Worm (Caenorhabditis elegans) whole organism, L2 larva: ENCODE results near the gene txt-18.

Experiments used
- C34F6.9 ChIP-seq: fragments of 150-350 bp; optimal IDR thresholded peaks from 2 replicates; lab custom pipeline; 2014; ENCODE audit warnings: missing biosample characterization, missing genetic modification characterization
- F13H6.1 ChIP-seq: sonication (generic microtip); optimal IDR thresholded peaks from 2 replicates; lab custom pipeline; 2016; ENCODE audit warnings: missing genetic modification characterization, missing compliant biosample characterization
- R02D3.7 ChIP-seq: fragments of 150-350 bp; optimal IDR thresholded peaks from 2 replicates; lab custom pipeline; 2014; ENCODE audit warnings: missing biosample characterization, missing genetic modification characterization
- Y55F3AM.14 ChIP-seq: fragments of 200-800 bp; sonication (Bioruptor generic); optimal IDR thresholded peaks from 2 replicates; lab custom pipeline; 2018; ENCODE audit warnings: mild to moderate bottlenecking, missing genetic modification characterization, missing compliant biosample characterization
- ZK546.5 ChIP-seq: sonication (generic microtip); optimal IDR thresholded peaks from 2 replicates; lab custom pipeline; 2017; ENCODE audit warnings: missing biosample characterization, missing genetic modification characterization
- alr-1 ChIP-seq: fragments of 150-350 bp; optimal IDR thresholded peaks from 2 replicates; lab custom pipeline; 2014; ENCODE audit warnings: missing biosample characterization, missing genetic modification characterization
- aly-2 ChIP-seq: fragments of 150-350 bp; optimal IDR thresholded peaks from 2 replicates; lab custom pipeline; 2014; ENCODE audit warnings: missing biosample characterization, missing genetic modification characterization
- ama-1 ChIP-seq: fragments of 150-350 bp; optimal IDR thresholded peaks from 2 replicates; lab custom pipeline; 2018; ENCODE audit warnings: inconsistent platforms
- blmp-1 ChIP-seq: sonication (generic microtip); optimal IDR thresholded peaks from 2 replicates; lab custom pipeline; 2017; ENCODE audit warnings: missing genetic modification characterization, mild to moderate bottlenecking, missing compliant biosample characterization, antibody characterized with exemption, moderate library complexity; ENCODE audit not compliant: insufficient read depth
- ceh-16 ChIP-seq: fragments of 150-350 bp; optimal IDR thresholded peaks from 2 replicates; lab custom pipeline; 2014; ENCODE audit warnings: missing biosample characterization, missing genetic modification characterization
- ceh-82 ChIP-seq: fragments of 150-350 bp; optimal IDR thresholded peaks from 2 replicates; lab custom pipeline; 2014; ENCODE audit warnings: missing biosample characterization, missing genetic modification characterization
- crh-2 ChIP-seq: sonication (generic microtip); optimal IDR thresholded peaks from 2 replicates; lab custom pipeline; 2017; ENCODE audit warnings: missing biosample characterization, missing genetic modification characterization
- dmd-4 ChIP-seq: sonication (generic microtip); optimal IDR thresholded peaks from 2 replicates; lab custom pipeline; 2017; ENCODE audit warnings: missing biosample characterization, missing genetic modification characterization
- egl-27 ChIP-seq: sonication (generic microtip); optimal IDR thresholded peaks from 3 replicates; lab custom pipeline; 2017; ENCODE audit warnings: missing biosample characterization, missing genetic modification reagents, missing genetic modification characterization
- elt-1 ChIP-seq: fragments of 150-350 bp; optimal IDR thresholded peaks from 2 replicates; lab custom pipeline; 2014; ENCODE audit warnings: missing biosample characterization, missing genetic modification characterization
- elt-3 ChIP-seq: sonication (generic microtip); optimal IDR thresholded peaks from 2 replicates; lab custom pipeline; 2017; ENCODE audit warnings: missing biosample characterization, missing genetic modification characterization
- fos-1 ChIP-seq: fragments of 150-350 bp; optimal IDR thresholded peaks from 2 replicates; lab custom pipeline; 2014; ENCODE audit warnings: missing biosample characterization, missing genetic modification characterization
- gmeb-1 ChIP-seq: fragments of 150-350 bp; optimal IDR thresholded peaks from 2 replicates; lab custom pipeline; 2014; ENCODE audit warnings: missing biosample characterization, missing genetic modification characterization
- lin-11 ChIP-seq: fragments of 150-350 bp; sonication (generic microtip); optimal IDR thresholded peaks from 2 replicates; lab custom pipeline; 2014; ENCODE audit warnings: missing biosample characterization, missing genetic modification characterization, inconsistent platforms, mixed read lengths
- lin-13 ChIP-seq: fragments of 150-350 bp; optimal IDR thresholded peaks from 2 replicates; lab custom pipeline; 2014; ENCODE audit warnings: missing biosample characterization, missing genetic modification reagents, missing genetic modification characterization
- lin-39 ChIP-seq: fragments of 150-350 bp; optimal IDR thresholded peaks from 2 replicates; lab custom pipeline; 2014; ENCODE audit warnings: missing biosample characterization, missing genetic modification reagents, missing genetic modification characterization
- lsy-2 ChIP-seq, 2 experiments: fragments of 150-350 bp in 1 of 2; sonication (generic microtip) in 1 of 2; optimal IDR thresholded peaks; 2 replicates each; lab custom pipeline; 2014 to 2017; ENCODE audit warnings: missing biosample characterization in 2 of 2, missing genetic modification characterization in 2 of 2
- mab-5 ChIP-seq: fragments of 150-350 bp; optimal IDR thresholded peaks from 2 replicates; lab custom pipeline; 2014; ENCODE audit warnings: missing biosample characterization, missing genetic modification characterization
- mbf-1 ChIP-seq: sonication (generic microtip); optimal IDR thresholded peaks from 2 replicates; lab custom pipeline; 2017; ENCODE audit warnings: missing biosample characterization, missing genetic modification characterization
- mdl-1 ChIP-seq, 2 experiments: fragments of 150-350 bp in 1 of 2; sonication (generic microtip) in 1 of 2; optimal IDR thresholded peaks; 2 replicates each; lab custom pipeline; 2017; ENCODE audit warnings: missing biosample characterization in 2 of 2, missing genetic modification characterization in 2 of 2
- nhr-10 ChIP-seq: sonication (generic microtip); optimal IDR thresholded peaks from 2 replicates; lab custom pipeline; 2017; ENCODE audit warnings: missing biosample characterization, missing genetic modification characterization
- nhr-11 ChIP-seq: fragments of 150-350 bp; optimal IDR thresholded peaks from 2 replicates; lab custom pipeline; 2014; ENCODE audit warnings: missing biosample characterization, missing genetic modification characterization
- nhr-12 ChIP-seq: fragments of 150-350 bp; optimal IDR thresholded peaks from 2 replicates; lab custom pipeline; 2014; ENCODE audit warnings: missing biosample characterization, missing genetic modification characterization
- nhr-129 ChIP-seq: fragments of 150-350 bp; optimal IDR thresholded peaks from 2 replicates; lab custom pipeline; 2014; ENCODE audit warnings: missing biosample characterization, missing genetic modification characterization
- nhr-21 ChIP-seq: fragments of 150-350 bp; optimal IDR thresholded peaks from 2 replicates; lab custom pipeline; 2014; ENCODE audit warnings: missing biosample characterization, missing genetic modification characterization
- nhr-23 ChIP-seq: fragments of 150-350 bp; optimal IDR thresholded peaks from 2 replicates; lab custom pipeline; 2014; ENCODE audit warnings: missing biosample characterization, missing genetic modification reagents, missing genetic modification characterization
- nhr-237 ChIP-seq: fragments of 150-350 bp; optimal IDR thresholded peaks from 2 replicates; lab custom pipeline; 2014; ENCODE audit warnings: missing biosample characterization, missing genetic modification characterization
- nhr-25 ChIP-seq: fragments of 150-350 bp; sonication (generic microtip); optimal IDR thresholded peaks from 3 replicates; lab custom pipeline; 2014; ENCODE audit warnings: missing biosample characterization, missing genetic modification characterization
- nhr-6 ChIP-seq: fragments of 150-350 bp; optimal IDR thresholded peaks from 2 replicates; lab custom pipeline; 2014; ENCODE audit warnings: missing biosample characterization, missing genetic modification characterization
- nhr-77 ChIP-seq: fragments of 150-350 bp; optimal IDR thresholded peaks from 2 replicates; lab custom pipeline; 2014; ENCODE audit warnings: missing biosample characterization, missing genetic modification characterization
- peb-1 ChIP-seq: fragments of 150-350 bp; optimal IDR thresholded peaks from 2 replicates; lab custom pipeline; 2014; ENCODE audit warnings: missing biosample characterization, missing genetic modification characterization
- sem-4 ChIP-seq: fragments of 150-350 bp; optimal IDR thresholded peaks from 2 replicates; lab custom pipeline; 2014; ENCODE audit warnings: missing biosample characterization, missing genetic modification reagents, missing genetic modification characterization
- skn-1 ChIP-seq: sonication (generic microtip); optimal IDR thresholded peaks from 2 replicates; lab custom pipeline; 2017; ENCODE audit warnings: missing biosample characterization, missing genetic modification characterization
- sma-3 ChIP-seq: sonication (generic microtip); optimal IDR thresholded peaks from 2 replicates; lab custom pipeline; 2016; ENCODE audit warnings: missing genetic modification reagents, missing genetic modification characterization, missing compliant biosample characterization
- sma-9 ChIP-seq, 2 experiments: fragments of 150-350 bp in 1 of 2; sonication (generic microtip) in 1 of 2; optimal IDR thresholded peaks; 2 replicates each; lab custom pipeline; 2014 to 2016; ENCODE audit warnings: missing genetic modification characterization in 2 of 2, mild to moderate bottlenecking in 1 of 2, missing biosample characterization in 1 of 2, missing compliant biosample characterization in 1 of 2, missing genetic modification reagents in 1 of 2, moderate library complexity in 1 of 2
- snpc-4 ChIP-seq: fragments of 150-350 bp; optimal IDR thresholded peaks from 2 replicates; lab custom pipeline; 2014; ENCODE audit warnings: missing biosample characterization, missing genetic modification characterization
- unc-39 ChIP-seq: fragments of 150-350 bp; optimal IDR thresholded peaks from 2 replicates; lab custom pipeline; 2014; ENCODE audit warnings: missing biosample characterization, missing genetic modification characterization
- unc-55 ChIP-seq: fragments of 150-350 bp; sonication (generic microtip); optimal IDR thresholded peaks from 3 replicates; lab custom pipeline; 2014; ENCODE audit warnings: missing biosample characterization, missing genetic modification reagents, missing genetic modification characterization
- unc-62 ChIP-seq: fragments of 150-350 bp; optimal IDR thresholded peaks from 2 replicates; lab custom pipeline; 2014; ENCODE audit warnings: missing biosample characterization, missing genetic modification reagents, missing genetic modification characterization
- zag-1 ChIP-seq: fragments of 150-350 bp; optimal IDR thresholded peaks from 2 replicates; lab custom pipeline; 2014; ENCODE audit warnings: missing biosample characterization, missing genetic modification characterization
- ztf-1 ChIP-seq: fragments of 200-800 bp; sonication (Bioruptor generic); conservative IDR thresholded peaks from 2 replicates; pipeline ENCODE4 v1.3.6; 2022; ENCODE audit warnings: missing genetic modification characterization, missing compliant biosample characterization
- ztf-11 ChIP-seq: sonication (generic microtip); optimal IDR thresholded peaks from 2 replicates; lab custom pipeline; 2017; ENCODE audit warnings: missing biosample characterization, missing genetic modification characterization
- ztf-4 ChIP-seq: fragments of 150-350 bp; optimal IDR thresholded peaks from 2 replicates; lab custom pipeline; 2014; ENCODE audit warnings: missing biosample characterization, missing genetic modification characterization

txt-18 gene

DNA sequence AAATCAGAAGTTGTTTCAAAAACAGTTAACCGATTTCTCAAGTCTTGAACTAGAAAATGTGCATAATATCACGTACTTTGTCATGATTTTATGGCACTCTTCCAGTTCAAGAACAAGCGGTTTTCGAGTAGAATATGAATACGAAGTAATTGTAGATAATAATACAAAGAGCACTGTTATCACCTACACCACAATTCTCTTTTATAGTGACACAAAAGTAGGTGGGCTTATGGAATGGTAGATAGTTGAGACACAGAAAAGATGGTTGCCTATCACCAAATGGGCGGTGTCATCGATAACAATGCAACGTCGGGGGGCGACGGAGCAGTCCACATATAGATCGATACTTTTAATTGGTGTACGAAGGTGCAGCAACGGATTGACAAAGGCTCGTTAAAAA lies 15.2 kb upstream of the txt-18 start:
- peak; percentile 43 for TF ChIP-seq crh-2
- no peak for TF ChIP-seq nhr-237 (tag; lab: Kevin White, UChicago)
- peak; percentile 95 for TF ChIP-seq fos-1 (tag; lab: Kevin White, UChicago)
- no peak for TF ChIP-seq elt-1 (tag; lab: Kevin White, UChicago)
- TF ChIP-seq skn-1: peak; percentile 33
- peak; percentile 43 for TF ChIP-seq gmeb-1 (tag; lab: Kevin White, UChicago)
- peak; percentile 17 for TF ChIP-seq sma-9 (GFP tag; optimal IDR thresholded peaks at IDR 0.05; lab: Kevin White, UChicago)
- TF ChIP-seq sma-9 (tag; optimal IDR thresholded peaks at IDR 0.05; lab: Kevin White, UChicago): no peak
- no peak for TF ChIP-seq ztf-11 (tag; lab: Kevin White, UChicago)

DNA sequence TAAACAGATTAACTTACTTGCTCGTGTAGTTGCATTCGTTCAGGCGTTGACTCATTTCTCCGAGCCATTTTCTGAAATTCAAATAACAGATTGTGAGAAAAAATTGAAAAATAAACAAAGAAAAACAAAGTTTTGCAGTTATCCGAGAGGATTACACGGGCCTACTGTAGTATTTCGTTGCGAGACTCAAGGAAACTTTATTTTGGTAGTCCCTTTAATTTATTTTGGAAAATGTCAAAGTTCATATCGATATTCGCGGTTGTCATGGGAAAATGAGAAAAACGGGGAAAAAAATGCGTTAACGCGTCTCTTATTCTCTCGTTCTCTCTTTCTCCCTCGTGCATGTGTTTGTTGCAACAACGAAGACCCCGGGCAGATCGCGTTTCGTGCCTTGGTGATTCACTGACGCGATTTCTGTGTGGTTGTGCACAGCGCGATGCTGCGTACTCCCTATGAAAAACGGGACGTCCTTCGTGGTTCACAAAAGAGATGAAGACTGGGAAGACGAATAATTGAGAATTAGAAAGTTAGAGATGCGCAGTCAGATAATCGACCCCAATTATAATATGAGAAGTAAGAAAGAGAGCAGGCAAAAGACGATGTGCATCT lies 12.5 kb upstream of the txt-18 start, which contains the start of gene set-4:
TSS of gene set-4 (minus strand) at position 120 of the 609 bp plus-strand sequence.
- TF ChIP-seq blmp-1 (tag; lab: Kevin White, UChicago): peak; percentile 54
- no peak for TF ChIP-seq nhr-23 (tag; lab: Kevin White, UChicago)
- TF ChIP-seq crh-2: peak; percentile 97
- TF ChIP-seq nhr-237 (tag; lab: Kevin White, UChicago): peak; percentile 20
- TF ChIP-seq skn-1: no peak
- TF ChIP-seq fos-1 (tag; lab: Kevin White, UChicago): peak; percentile 96
- TF ChIP-seq mbf-1 (tag; lab: Kevin White, UChicago): no peak
- TF ChIP-seq peb-1 (tag; lab: Kevin White, UChicago): no peak
- peak; percentile 26 for TF ChIP-seq ama-1 (lab: Kevin White, UChicago)
- TF ChIP-seq Y55F3AM.14: peak; percentile 78
- TF ChIP-seq mab-5: peak; percentile 84
- peak; percentile 27 for TF ChIP-seq ZK546.5 (tag; lab: Kevin White, UChicago)
- TF ChIP-seq lin-39 (tag; lab: Kevin White, UChicago): no peak
- TF ChIP-seq nhr-77 (tag; lab: Kevin White, UChicago): peak; percentile 68
- peak; percentile 88 for TF ChIP-seq snpc-4 (tag; lab: Kevin White, UChicago)
- peak; percentile 91 for TF ChIP-seq ceh-16 (tag; lab: Kevin White, UChicago)
- TF ChIP-seq sma-9 (GFP tag; optimal IDR thresholded peaks at IDR 0.05; lab: Kevin White, UChicago): peak; percentile 92
- no peak for TF ChIP-seq sma-9 (tag; optimal IDR thresholded peaks at IDR 0.05; lab: Kevin White, UChicago)
- TF ChIP-seq dmd-4 (tag; lab: Kevin White, UChicago): no peak
- no peak for TF ChIP-seq alr-1 (tag; lab: Kevin White, UChicago)
- TF ChIP-seq lin-11 (tag; lab: Kevin White, UChicago): peak; percentile 89
- TF ChIP-seq ztf-11 (tag; lab: Kevin White, UChicago): peak; percentile 61
- peak; percentile 92 for TF ChIP-seq F13H6.1 (tag; lab: Kevin White, UChicago)
- peak; percentile 90 to 95 for TF ChIP-seq lsy-2 (tag; optimal IDR thresholded peaks at IDR 0.05; lab: Kevin White, UChicago)
- TF ChIP-seq unc-39 (tag; lab: Kevin White, UChicago): no peak
- TF ChIP-seq mdl-1 (tag; optimal IDR thresholded peaks at IDR 0.05; lab: Kevin White, UChicago): peak; percentile 18 to 91
- TF ChIP-seq nhr-21 (tag; lab: Kevin White, UChicago): peak; percentile 87
- TF ChIP-seq C34F6.9 (tag; lab: Kevin White, UChicago): peak; percentile 98
- peak; percentile 96 for TF ChIP-seq unc-55 (GFP tag; lab: Kevin White, UChicago)
- TF ChIP-seq sem-4: peak; percentile 93
- peak; percentile 90 for TF ChIP-seq gmeb-1 (tag; lab: Kevin White, UChicago)
- TF ChIP-seq aly-2: no peak
- peak; percentile 59 for TF ChIP-seq unc-62 (GFP tag; lab: Kevin White, UChicago)
- no peak for TF ChIP-seq nhr-12 (tag; lab: Kevin White, UChicago)
- peak; percentile 90 for TF ChIP-seq ztf-4 (tag; lab: Kevin White, UChicago)
- TF ChIP-seq elt-1 (tag; lab: Kevin White, UChicago): no peak
- peak; percentile 78 for TF ChIP-seq nhr-10
- TF ChIP-seq zag-1: peak; percentile 72
- no peak for TF ChIP-seq nhr-11 (tag; lab: Kevin White, UChicago)
- TF ChIP-seq sma-3: peak; percentile 91
- TF ChIP-seq nhr-25: peak; percentile 92
- TF ChIP-seq lin-13 (GFP tag; lab: Kevin White, UChicago): peak; percentile 93
- TF ChIP-seq nhr-129: peak; percentile 96
- no peak for TF ChIP-seq elt-3
- peak; percentile 68 for TF ChIP-seq ceh-82 (tag; lab: Kevin White, UChicago)
- no peak for TF ChIP-seq ztf-1 (GFP tag; lab: Robert Waterston, UW)
- TF ChIP-seq egl-27 (tag; lab: Kevin White, UChicago): peak; percentile 85
- peak; percentile 50 for TF ChIP-seq R02D3.7 (tag; lab: Kevin White, UChicago)
- peak; percentile 85 for TF ChIP-seq nhr-6 (tag; lab: Kevin White, UChicago)
